Worm (Caenorhabditis elegans) whole organism, young adult: ENCODE results near the gene arrd-17.

Experiments
- B0035.1 ChIP-seq: sonication (generic microtip); optimal IDR thresholded peaks from 2 replicates; lab custom pipeline; 2016; ENCODE audit warnings: missing genetic modification characterization, mild to moderate bottlenecking, missing compliant biosample characterization, missing genotype, missing genetic modification reagents
- C06A6.2 ChIP-seq: fragments of 200-800 bp; sonication (Bioruptor generic); conservative IDR thresholded peaks from 2 replicates; pipeline ENCODE4 v1.3.6; 2022; ENCODE audit warnings: missing genetic modification characterization, missing compliant biosample characterization
- D2030.7 ChIP-seq: fragments of 200-800 bp; sonication (Bioruptor generic); IDR thresholded peaks from 2 replicates; pipeline ENCODE4 v1.3.6; 2022; ENCODE audit warnings: missing genetic modification reagents, missing genetic modification characterization, missing compliant biosample characterization
- F49E8.2 ChIP-seq: sonication (generic microtip); optimal IDR thresholded peaks from 3 replicates; lab custom pipeline; 2017; ENCODE audit warnings: missing genetic modification characterization, mild to moderate bottlenecking, missing compliant biosample characterization, antibody characterized with exemption, moderate library complexity; ENCODE audit not compliant: insufficient read depth
- K11D2.4 ChIP-seq: fragments of 200-800 bp; sonication (Bioruptor generic); IDR thresholded peaks from 2 replicates; pipeline ENCODE4 v1.3.6; 2022; ENCODE audit warnings: missing genetic modification reagents, missing genetic modification characterization, missing compliant biosample characterization
- T07F8.4 ChIP-seq: sonication (generic microtip); optimal IDR thresholded peaks from 2 replicates; lab custom pipeline; 2016; ENCODE audit warnings: mild to moderate bottlenecking, missing genetic modification characterization, moderate library complexity, missing compliant biosample characterization
- T26A5.8 ChIP-seq: sonication (generic microtip); optimal IDR thresholded peaks from 2 replicates; lab custom pipeline; 2016; ENCODE audit warnings: missing genetic modification characterization, missing compliant biosample characterization
- Y53G8AR.9 ChIP-seq: fragments of 200-800 bp; sonication (Bioruptor generic); conservative IDR thresholded peaks from 2 replicates; pipeline ENCODE4 v1.3.6; 2022; ENCODE audit warnings: missing genetic modification reagents, missing genetic modification characterization, missing compliant biosample characterization
- Y79H2A.3 ChIP-seq: fragments of 200-800 bp; sonication (Bioruptor generic); conservative IDR thresholded peaks from 2 replicates; pipeline ENCODE4 v1.3.6; 2022; ENCODE audit warnings: missing genetic modification reagents, missing genetic modification characterization, missing compliant biosample characterization
- atf-7 ChIP-seq: sonication (generic microtip); optimal IDR thresholded peaks from 2 replicates; lab custom pipeline; 2017; ENCODE audit warnings: mild to moderate bottlenecking, missing genetic modification characterization, missing compliant biosample characterization
- athp-1 ChIP-seq: sonication (generic microtip); optimal IDR thresholded peaks from 2 replicates; lab custom pipeline; 2017; ENCODE audit warnings: mild to moderate bottlenecking, missing genetic modification characterization, missing compliant biosample characterization
- bed-1 ChIP-seq: fragments of 200-800 bp; sonication (Bioruptor generic); IDR thresholded peaks from 2 replicates; pipeline ENCODE4 v1.3.6; 2022; ENCODE audit warnings: missing genetic modification reagents, missing genetic modification characterization, missing compliant biosample characterization
- bed-2 ChIP-seq: fragments of 200-800 bp; sonication (Bioruptor generic); IDR thresholded peaks from 2 replicates; pipeline ENCODE4 v1.3.6; 2022; ENCODE audit warnings: missing genetic modification reagents, missing genetic modification characterization, missing compliant biosample characterization
- ceh-100 ChIP-seq: fragments of 200-800 bp; sonication (Bioruptor generic); IDR thresholded peaks from 2 replicates; pipeline ENCODE4 v1.3.6; 2022; ENCODE audit warnings: missing genetic modification reagents, missing genetic modification characterization, missing compliant biosample characterization
- ceh-27 ChIP-seq: fragments of 200-800 bp; sonication (Bioruptor generic); optimal IDR thresholded peaks from 2 replicates; lab custom pipeline; 2018; ENCODE audit warnings: mild to moderate bottlenecking, missing genetic modification characterization, moderate library complexity, missing compliant biosample characterization
- ceh-58 ChIP-seq: fragments of 200-800 bp; sonication (Bioruptor generic); IDR thresholded peaks from 2 replicates; pipeline ENCODE4 v1.3.6; 2022; ENCODE audit warnings: missing genetic modification characterization, missing compliant biosample characterization
- chd-7 ChIP-seq: sonication (generic microtip); optimal IDR thresholded peaks from 2 replicates; lab custom pipeline; 2016; ENCODE audit warnings: mild to moderate bottlenecking, missing genetic modification characterization, moderate library complexity, missing compliant biosample characterization
- dox-1 ChIP-seq: fragments of 200-800 bp; sonication (Bioruptor generic); IDR thresholded peaks from 2 replicates; pipeline ENCODE4 v1.3.6; 2022; ENCODE audit warnings: missing genetic modification reagents, missing genetic modification characterization, missing compliant biosample characterization
- egl-18 ChIP-seq: fragments of 200-800 bp; sonication (Bioruptor generic); IDR thresholded peaks from 2 replicates; pipeline ENCODE4 v1.3.6; 2022; ENCODE audit warnings: missing genetic modification reagents, missing genetic modification characterization, missing compliant biosample characterization
- egl-44 ChIP-seq: fragments of 200-800 bp; sonication (Bioruptor generic); IDR thresholded peaks from 2 replicates; pipeline ENCODE4 v1.3.6; 2022; ENCODE audit warnings: missing genetic modification reagents, missing genetic modification characterization, missing compliant biosample characterization
- egrh-3 ChIP-seq: fragments of 200-800 bp; sonication (Bioruptor generic); IDR thresholded peaks from 2 replicates; pipeline ENCODE4 v1.3.6; 2022; ENCODE audit warnings: missing genetic modification reagents, missing genetic modification characterization, missing compliant biosample characterization
- ets-4 ChIP-seq: fragments of 200-800 bp; sonication (Bioruptor generic); optimal IDR thresholded peaks from 2 replicates; lab custom pipeline; 2018; ENCODE audit warnings: mild to moderate bottlenecking, missing genetic modification characterization, missing compliant biosample characterization
- gei-17 ChIP-seq: fragments of 200-800 bp; sonication (Bioruptor generic); optimal IDR thresholded peaks from 2 replicates; lab custom pipeline; 2018; ENCODE audit warnings: mild to moderate bottlenecking, missing genetic modification characterization, missing compliant biosample characterization
- him-1 ChIP-seq: sonication (generic microtip); optimal IDR thresholded peaks from 2 replicates; lab custom pipeline; 2016; ENCODE audit warnings: missing genotype, missing genetic modification reagents, missing genetic modification characterization, missing compliant biosample characterization
- hlh-12 ChIP-seq: sonication (generic microtip); optimal IDR thresholded peaks from 2 replicates; lab custom pipeline; 2016; ENCODE audit warnings: missing genetic modification characterization, missing compliant biosample characterization
- hmg-1.2 ChIP-seq: fragments of 200-800 bp; sonication (Bioruptor generic); IDR thresholded peaks from 2 replicates; pipeline ENCODE4 v1.3.6; 2022; ENCODE audit warnings: missing genetic modification reagents, missing genetic modification characterization, missing compliant biosample characterization
- hmg-20 ChIP-seq: fragments of 200-800 bp; sonication (Bioruptor generic); IDR thresholded peaks from 2 replicates; pipeline ENCODE4 v1.3.6; 2022; ENCODE audit warnings: missing genetic modification reagents, missing genetic modification characterization, missing compliant biosample characterization
- lag-1 ChIP-seq: fragments of 200-800 bp; sonication (Bioruptor generic); IDR thresholded peaks from 2 replicates; pipeline ENCODE4 v1.3.6; 2022; ENCODE audit warnings: missing genetic modification reagents, missing genetic modification characterization, missing compliant biosample characterization
- let-607 ChIP-seq, 2 experiments: fragments of 200-800 bp in 1 of 2; sonication (Bioruptor generic) in 1 of 2; sonication (generic microtip) in 1 of 2; optimal IDR thresholded peaks; 2 replicates each; lab custom pipeline; 2016 to 2018; ENCODE audit warnings: mild to moderate bottlenecking in 2 of 2, missing compliant biosample characterization in 2 of 2, missing genetic modification characterization in 2 of 2, moderate library complexity in 2 of 2, missing genotype in 1 of 2
- lin-54 ChIP-seq: fragments of 200-800 bp; sonication (Bioruptor generic); optimal IDR thresholded peaks from 2 replicates; lab custom pipeline; 2018; ENCODE audit warnings: mild to moderate bottlenecking, missing genetic modification characterization, missing compliant biosample characterization
- madf-3 ChIP-seq: fragments of 200-800 bp; sonication (Bioruptor generic); IDR thresholded peaks from 2 replicates; pipeline ENCODE4 v1.3.6; 2022; ENCODE audit warnings: missing genetic modification reagents, missing genetic modification characterization, missing compliant biosample characterization
- madf-6 ChIP-seq: fragments of 200-800 bp; sonication (Bioruptor generic); IDR thresholded peaks from 2 replicates; pipeline ENCODE4 v1.3.6; 2022; ENCODE audit warnings: missing genetic modification reagents, missing genetic modification characterization, missing compliant biosample characterization
- mes-4 ChIP-seq: sonication (generic microtip); optimal IDR thresholded peaks from 2 replicates; lab custom pipeline; 2016; ENCODE audit warnings: missing genotype, missing genetic modification characterization, missing compliant biosample characterization
- nfya-1 ChIP-seq: sonication (generic microtip); optimal IDR thresholded peaks from 2 replicates; lab custom pipeline; 2017; ENCODE audit warnings: antibody characterized with exemption, missing compliant biosample characterization, missing genetic modification characterization, borderline replicate concordance; ENCODE audit not compliant: insufficient read depth
- nhr-120 ChIP-seq: fragments of 200-800 bp; sonication (Bioruptor generic); IDR thresholded peaks from 2 replicates; pipeline ENCODE4 v1.3.6; 2022; ENCODE audit warnings: missing genetic modification characterization, missing compliant biosample characterization
- nhr-27 ChIP-seq: fragments of 200-800 bp; sonication (Bioruptor generic); optimal IDR thresholded peaks from 2 replicates; lab custom pipeline; 2018; ENCODE audit warnings: mild to moderate bottlenecking, missing genetic modification characterization, moderate library complexity, missing compliant biosample characterization
- nhr-80 ChIP-seq: sonication (generic microtip); optimal IDR thresholded peaks from 2 replicates; lab custom pipeline; 2016; ENCODE audit warnings: missing genetic modification characterization, missing compliant biosample characterization
- snpc-1.1 ChIP-seq: sonication (generic microtip); optimal IDR thresholded peaks from 2 replicates; lab custom pipeline; 2017; ENCODE audit warnings: missing genetic modification characterization, mild to moderate bottlenecking, missing compliant biosample characterization, antibody characterized with exemption, moderate library complexity, missing genotype, missing genetic modification reagents; ENCODE audit not compliant: insufficient read depth
- snpc-3.4 ChIP-seq: sonication (generic microtip); optimal IDR thresholded peaks from 2 replicates; lab custom pipeline; 2017; ENCODE audit warnings: missing genetic modification characterization, mild to moderate bottlenecking, missing compliant biosample characterization, antibody characterized with exemption, moderate library complexity, missing genotype, missing genetic modification reagents
- sptf-2 ChIP-seq: fragments of 200-800 bp; sonication (Bioruptor generic); optimal IDR thresholded peaks from 2 replicates; lab custom pipeline; 2018; ENCODE audit warnings: mild to moderate bottlenecking, missing genetic modification characterization, missing compliant biosample characterization
- tbx-9 ChIP-seq: sonication (generic microtip); optimal IDR thresholded peaks from 2 replicates; lab custom pipeline; 2016; ENCODE audit warnings: borderline replicate concordance, missing genetic modification characterization, inconsistent platforms, missing compliant biosample characterization
- unc-62 ChIP-seq: fragments of 150-350 bp; optimal IDR thresholded peaks from 2 replicates; lab custom pipeline; 2014; ENCODE audit warnings: missing biosample characterization, missing genetic modification reagents, missing genetic modification characterization
- xnd-1 ChIP-seq: sonication (generic microtip); optimal IDR thresholded peaks from 2 replicates; lab custom pipeline; 2016; ENCODE audit warnings: missing genotype, missing genetic modification reagents, missing genetic modification characterization, missing compliant biosample characterization
- zim-3 ChIP-seq: sonication (generic microtip); optimal IDR thresholded peaks from 2 replicates; lab custom pipeline; 2017; ENCODE audit warnings: mild to moderate bottlenecking, missing genetic modification characterization, moderate library complexity, missing compliant biosample characterization
- ztf-22 ChIP-seq: fragments of 200-800 bp; sonication (Bioruptor generic); optimal IDR thresholded peaks from 2 replicates; lab custom pipeline; 2018; ENCODE audit warnings: mild to moderate bottlenecking, missing genetic modification characterization, moderate library complexity, missing compliant biosample characterization
- ztf-3 ChIP-seq: fragments of 200-800 bp; sonication (Bioruptor generic); optimal IDR thresholded peaks from 2 replicates; lab custom pipeline; 2018; ENCODE audit warnings: mild to moderate bottlenecking, missing genetic modification characterization, missing compliant biosample characterization
- ztf-6 ChIP-seq: fragments of 200-800 bp; sonication (Bioruptor generic); IDR thresholded peaks from 2 replicates; pipeline ENCODE4 v1.3.6; 2022; ENCODE audit warnings: missing genetic modification reagents, missing genetic modification characterization, missing compliant biosample characterization

The arrd-17 gene

ce11 chrIII:13625650-13626430 is 4.8 kb downstream of the arrd-17 start (continued):
- TF ChIP-seq T07F8.4 (tag; lab: Kevin White, UChicago), result no peak
- peak; percentile 34; the same call in 1 of the 2 replicates for TF ChIP-seq egl-44 (GFP tag; lab: Robert Waterston, UW)
- 0 out of 2 replicates have a peak, but pooled peaks have one; percentile 52 for TF ChIP-seq madf-3 (GFP tag; lab: Robert Waterston, UW)
- no peak for TF ChIP-seq ceh-58
- no peak for TF ChIP-seq egl-18 (GFP tag; lab: Robert Waterston, UW)
- no peak for TF ChIP-seq nhr-80 (tag; lab: Kevin White, UChicago)
- no peak for TF ChIP-seq let-607 (tag; optimal IDR thresholded peaks at IDR 0.05; lab: Kevin White, UChicago)
- TF ChIP-seq xnd-1 (tag; lab: Kevin White, UChicago), result no peak
- TF ChIP-seq egrh-3 (GFP tag; lab: Robert Waterston, UW), result 0 out of 2 replicates have a peak, but pooled peaks have one; percentile 12
- peak; percentile 49 for TF ChIP-seq atf-7 (tag; lab: Kevin White, UChicago)
- TF ChIP-seq ets-4, result no peak
- no peak for TF ChIP-seq unc-62 (GFP tag; lab: Kevin White, UChicago)
- TF ChIP-seq lag-1 (GFP tag; lab: Robert Waterston, UW), result no peak
- TF ChIP-seq B0035.1 (tag; lab: Kevin White, UChicago), result no peak
- no peak for TF ChIP-seq snpc-3.4 (tag; lab: Kevin White, UChicago)
- peak; percentile 22; the same call in 1 of the 2 replicates for TF ChIP-seq D2030.7 (GFP tag; lab: Robert Waterston, UW)
- TF ChIP-seq K11D2.4 (GFP tag; lab: Robert Waterston, UW), result no peak
- TF ChIP-seq bed-1 (GFP tag; lab: Robert Waterston, UW), result 0 out of 2 replicates have a peak, but pooled peaks have one; percentile 58
- TF ChIP-seq mes-4 (tag; lab: Kevin White, UChicago), result no peak
- no peak for TF ChIP-seq C06A6.2 (GFP tag; lab: Robert Waterston, UW)
- no peak for TF ChIP-seq madf-6 (GFP tag; lab: Robert Waterston, UW)
- no peak for TF ChIP-seq ztf-3
- TF ChIP-seq ceh-27, result no peak
- TF ChIP-seq lin-54 (GFP tag; lab: Kevin White, UChicago), result peak; percentile 29
- no peak for TF ChIP-seq ztf-6
- no peak for TF ChIP-seq sptf-2 (GFP tag; lab: Kevin White, UChicago)
- no peak for TF ChIP-seq zim-3 (tag; lab: Kevin White, UChicago)
- no peak for TF ChIP-seq nfya-1 (tag; lab: Kevin White, UChicago)
- no peak for TF ChIP-seq him-1 (tag; lab: Kevin White, UChicago)
- TF ChIP-seq bed-2 (GFP tag; lab: Robert Waterston, UW), result no peak
- no peak for TF ChIP-seq hmg-1.2
- TF ChIP-seq nhr-27 (tag; lab: Kevin White, UChicago), result no peak
- peak; percentile 77; the same call in 1 of the 2 replicates for TF ChIP-seq Y53G8AR.9 (GFP tag; lab: Robert Waterston, UW)
- TF ChIP-seq chd-7, result peak; percentile 11
- peak; percentile 6 for TF ChIP-seq T26A5.8
- TF ChIP-seq ztf-22 (GFP tag; lab: Kevin White, UChicago), result no peak
- no peak for TF ChIP-seq snpc-1.1 (tag; lab: Kevin White, UChicago)
- TF ChIP-seq Y79H2A.3 (GFP tag; lab: Robert Waterston, UW), result no peak
- TF ChIP-seq tbx-9 (tag; lab: Kevin White, UChicago), result no peak
- TF ChIP-seq gei-17 (GFP tag; lab: Kevin White, UChicago), result no peak
- no peak for TF ChIP-seq ceh-100
- peak; percentile 69 for TF ChIP-seq dox-1 (GFP tag; lab: Robert Waterston, UW)
- no peak for TF ChIP-seq hlh-12
- no peak for TF ChIP-seq F49E8.2 (tag; lab: Kevin White, UChicago)
- 0 out of 2 replicates have a peak, but pooled peaks have one; percentile 3 for TF ChIP-seq hmg-20 (GFP tag; lab: Robert Waterston, UW)
- TF ChIP-seq nhr-120 (GFP tag; lab: Robert Waterston, UW), result no peak
- TF ChIP-seq athp-1 (tag; lab: Kevin White, UChicago), result no peak
